Worm (Caenorhabditis elegans) whole organism, L4/young adult: ENCODE measurements around the gene R02C2.1.

Experiments used
- dao-5 ChIP-seq: sonication (generic microtip); optimal IDR thresholded peaks from 2 replicates; lab custom pipeline; 2016; ENCODE audit warnings: missing genotype, missing genetic modification characterization, moderate library complexity, missing compliant biosample characterization
- him-1 ChIP-seq: sonication (generic microtip); optimal IDR thresholded peaks from 2 replicates; lab custom pipeline; 2016; ENCODE audit warnings: missing genotype, missing genetic modification reagents, missing genetic modification characterization, missing compliant biosample characterization

DNA sequence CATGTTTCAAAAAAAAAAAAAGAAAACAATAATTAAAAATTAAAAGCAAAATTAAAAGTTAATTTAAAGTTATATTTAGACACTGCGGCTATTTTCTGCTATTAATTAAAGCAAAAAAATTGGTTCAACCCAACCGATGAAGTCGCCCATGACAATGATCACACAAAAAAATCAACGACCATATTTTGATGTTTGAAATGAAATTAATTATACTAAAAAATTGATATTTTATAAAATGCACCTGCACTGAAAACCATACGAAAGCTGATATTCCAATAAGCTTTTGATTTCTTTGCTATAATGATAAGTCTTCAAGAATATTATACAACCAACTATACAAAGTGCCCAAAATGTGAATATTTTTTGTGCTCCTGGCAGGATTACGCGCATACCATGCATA lies 18.4 kb downstream of the R02C2.1 start, which contains the start of gene srh-80:
- no peak for TF ChIP-seq him-1 (tag; lab: Kevin White, UChicago)
- TF ChIP-seq dao-5 (tag; lab: Kevin White, UChicago) = no peak
